Worm (Caenorhabditis elegans) whole organism, mixed stage, embryonic: ENCODE measurements around the gene C30H6.5.

Experiments
- ceh-39 ChIP-seq: fragments of 150-350 bp; optimal IDR thresholded peaks from 2 replicates; lab custom pipeline; 2014; ENCODE audit warnings: missing biosample characterization, missing genetic modification characterization
- ceh-43 ChIP-seq: fragments of 200-800 bp; sonication (Bioruptor generic); optimal IDR thresholded peaks from 2 replicates; lab custom pipeline; 2018; ENCODE audit warnings: mild to moderate bottlenecking, missing genetic modification characterization, moderate library complexity, missing compliant biosample characterization
- ces-1 ChIP-seq: fragments of 150-350 bp; optimal IDR thresholded peaks from 2 replicates; lab custom pipeline; 2014; ENCODE audit warnings: missing biosample characterization, missing genetic modification reagents, missing genetic modification characterization
- drap-1 ChIP-seq: fragments of 200-800 bp; sonication (Bioruptor generic); optimal IDR thresholded peaks from 3 replicates; lab custom pipeline; 2018; ENCODE audit warnings: mild to moderate bottlenecking, missing genetic modification characterization, missing compliant biosample characterization
- elt-3 ChIP-seq: fragments of 150-350 bp; optimal IDR thresholded peaks from 2 replicates; lab custom pipeline; 2014; ENCODE audit warnings: missing biosample characterization, missing genetic modification characterization
- ham-2 ChIP-seq: fragments of 200-800 bp; sonication (Bioruptor generic); optimal IDR thresholded peaks from 2 replicates; lab custom pipeline; 2018; ENCODE audit warnings: mild to moderate bottlenecking, missing genetic modification characterization, missing compliant biosample characterization
- lin-13 ChIP-seq: fragments of 150-350 bp; optimal IDR thresholded peaks from 2 replicates; lab custom pipeline; 2014; ENCODE audit warnings: missing biosample characterization, missing genetic modification characterization
- lsy-2 ChIP-seq: fragments of 150-350 bp; optimal IDR thresholded peaks from 2 replicates; lab custom pipeline; 2014; ENCODE audit warnings: missing biosample characterization, missing genetic modification characterization
- mep-1 ChIP-seq: fragments of 150-350 bp; optimal IDR thresholded peaks from 2 replicates; lab custom pipeline; 2017; ENCODE audit warnings: missing biosample characterization, missing genetic modification reagents, missing genetic modification characterization, inconsistent platforms
- nhr-237 ChIP-seq: fragments of 150-350 bp; optimal IDR thresholded peaks from 2 replicates; lab custom pipeline; 2014; ENCODE audit warnings: missing biosample characterization, missing genetic modification characterization
- nhr-28 ChIP-seq: fragments of 150-350 bp; optimal IDR thresholded peaks from 2 replicates; lab custom pipeline; 2014; ENCODE audit warnings: missing biosample characterization, missing genetic modification characterization
- nhr-76 ChIP-seq: sonication (generic microtip); optimal IDR thresholded peaks from 2 replicates; lab custom pipeline; 2017; ENCODE audit warnings: missing biosample characterization, missing genetic modification characterization
- sem-2 ChIP-seq: fragments of 200-800 bp; sonication (Bioruptor generic); optimal IDR thresholded peaks from 2 replicates; lab custom pipeline; 2018; ENCODE audit warnings: mild to moderate bottlenecking, missing genetic modification characterization, missing compliant biosample characterization
- snpc-4 ChIP-seq: fragments of 150-350 bp; optimal IDR thresholded peaks from 2 replicates; lab custom pipeline; 2014; ENCODE audit warnings: missing biosample characterization, missing genetic modification characterization
- sptf-1 ChIP-seq: sonication (generic microtip); optimal IDR thresholded peaks from 2 replicates; lab custom pipeline; 2017; ENCODE audit warnings: mild to moderate bottlenecking, missing genetic modification characterization, moderate library complexity, missing compliant biosample characterization
- unc-62 ChIP-seq: fragments of 150-350 bp; optimal IDR thresholded peaks from 2 replicates; lab custom pipeline; 2014; ENCODE audit warnings: missing biosample characterization, missing genetic modification reagents, missing genetic modification characterization
- zip-8 ChIP-seq: fragments of 150-350 bp; optimal IDR thresholded peaks from 2 replicates; lab custom pipeline; 2014; ENCODE audit warnings: missing biosample characterization, missing genetic modification characterization
- ztf-11 ChIP-seq: fragments of 150-350 bp; optimal IDR thresholded peaks from 2 replicates; lab custom pipeline; 2014; ENCODE audit warnings: missing biosample characterization, missing genetic modification characterization

Gene C30H6.5

DNA sequence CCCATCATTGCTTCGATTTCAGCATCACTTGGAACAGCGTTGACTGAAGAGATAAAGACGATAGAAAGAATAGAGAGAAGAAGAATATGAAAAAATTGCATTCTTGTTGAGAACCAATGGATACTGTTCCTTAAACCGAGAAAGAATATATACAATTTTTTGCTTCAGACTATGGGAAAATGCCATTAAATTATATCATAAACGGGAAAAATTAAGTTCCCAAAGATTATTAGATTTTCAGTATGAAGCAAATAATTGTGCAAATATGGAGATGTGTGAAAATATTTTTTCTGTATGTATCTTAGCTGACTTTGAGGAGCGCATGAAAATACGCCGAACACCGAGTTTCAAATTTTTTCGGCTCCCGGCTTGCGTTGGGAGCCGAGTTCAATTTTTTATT, 35.9 kb downstream of the C30H6.5 start, which contains the start of gene T02D1.9:
Gene T02D1.9, minus strand, starts transcription at position 101 of the 400 bp plus-strand sequence.
- TF ChIP-seq nhr-28, result no peak
- no peak for TF ChIP-seq lin-13
- no peak for TF ChIP-seq elt-3
- TF ChIP-seq sptf-1 (tag; lab: Kevin White, UChicago), result no peak
- no peak for TF ChIP-seq drap-1 (GFP tag; lab: Kevin White, UChicago)
- TF ChIP-seq lsy-2 (tag; lab: Kevin White, UChicago), result no peak
- TF ChIP-seq ceh-43 (GFP tag; lab: Kevin White, UChicago), result no peak
- no peak for TF ChIP-seq ceh-39 (tag; lab: Kevin White, UChicago)

DNA sequence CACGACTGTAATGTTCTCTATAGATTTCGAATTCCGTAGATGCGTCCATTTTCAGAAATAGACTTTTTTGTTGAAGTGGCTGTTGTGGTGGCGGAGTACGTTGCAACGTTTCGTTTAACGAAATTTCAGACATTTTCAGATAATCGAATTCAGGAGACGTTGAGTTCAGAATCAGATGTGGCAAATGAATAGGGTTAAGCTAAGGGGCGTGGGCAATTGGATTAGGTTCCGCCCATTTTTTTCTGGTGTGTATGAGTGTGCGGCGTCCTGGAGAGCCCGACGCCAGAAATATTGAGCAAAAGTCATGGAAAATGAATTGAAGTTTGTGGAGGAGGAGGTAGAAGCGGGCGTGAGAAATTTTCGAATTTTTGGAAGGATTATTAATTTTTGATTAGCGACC, 41.8 kb downstream of the C30H6.5 start:
- TF ChIP-seq nhr-237 (no peak), nhr-76 (tag; lab: Kevin White, UChicago) (no peak), ham-2 (GFP tag; lab: Kevin White, UChicago) (no peak), sem-2 (GFP tag; lab: Kevin White, UChicago) (no peak), drap-1 (GFP tag; lab: Kevin White, UChicago) (no peak), ces-1 (GFP tag; lab: Kevin White, UChicago) (no peak), unc-62 (GFP tag; lab: Kevin White, UChicago) (no peak), zip-8 (tag; lab: Kevin White, UChicago) (no peak), lsy-2 (tag; lab: Kevin White, UChicago) (no peak), snpc-4 (tag; lab: Kevin White, UChicago) (no peak), ztf-11 (tag; lab: Kevin White, UChicago) (no peak), nhr-28 (no peak)

DNA sequence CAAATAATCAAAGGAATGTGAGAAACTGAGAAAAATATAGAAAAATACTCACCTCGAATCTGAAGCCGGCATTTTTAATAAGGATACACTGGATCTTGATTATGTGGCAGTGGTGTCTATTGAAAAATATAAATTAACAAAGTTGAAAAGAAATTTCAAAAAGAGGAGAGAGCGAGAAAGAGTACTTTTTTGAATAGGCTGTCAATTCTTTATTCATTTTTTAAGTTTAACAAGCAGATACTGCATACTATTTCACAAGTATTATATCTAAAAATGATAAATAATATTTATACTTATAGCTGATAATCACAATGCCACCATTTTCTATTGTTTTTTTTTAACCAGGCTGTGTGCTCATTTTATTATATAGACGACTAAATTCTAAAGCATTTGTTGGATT, 46.2 kb downstream of the C30H6.5 start, which contains the start of gene npr-26:
Gene npr-26, minus strand, starts transcription at position 101 of the 400 bp plus-strand sequence.
- no peak for TF ChIP-seq mep-1 (tag; lab: Kevin White, UChicago)
